Fruit fly (Drosophila melanogaster) whole organism, embryonic: Measurements from ENCODE around the gene CG17343.

Source experiments
- Asciz ChIP-seq: fragments of 200-800 bp; sonication (Bioruptor generic); optimal IDR thresholded peaks from 2 replicates; lab custom pipeline; 2017; ENCODE audit warnings: missing biosample characterization, mild to moderate bottlenecking, missing genetic modification characterization, missing genetic modification reagents
- Bdp1 ChIP-seq: fragments of 200-800 bp; sonication (Bioruptor generic); optimal IDR thresholded peaks from 3 replicates; lab custom pipeline; 2016; ENCODE audit warnings: missing biosample characterization, missing genetic modification characterization
- Bgb ChIP-seq: fragments of 200-800 bp; sonication (Bioruptor generic); IDR thresholded peaks from 2 replicates; pipeline ENCODE4 v1.3.6; 2022; ENCODE audit warnings: missing biosample characterization, missing genetic modification characterization; ENCODE audit not compliant: partially characterized antibody
- CG12236 ChIP-seq: fragments of 200-800 bp; sonication (Bioruptor generic); optimal IDR thresholded peaks from 2 replicates; lab custom pipeline; 2016; ENCODE audit warnings: missing biosample characterization, missing genetic modification characterization
- CG13624 ChIP-seq: fragments of 200-800 bp; sonication (Bioruptor generic); optimal IDR thresholded peaks from 2 replicates; lab custom pipeline; 2016; ENCODE audit warnings: missing biosample characterization, missing genetic modification characterization
- CG16863 ChIP-seq: fragments of 200-800 bp; sonication (Bioruptor generic); optimal IDR thresholded peaks from 3 replicates; lab custom pipeline; 2016; ENCODE audit warnings: missing biosample characterization, missing genetic modification characterization
- CG17361 ChIP-seq: fragments of 200-800 bp; sonication (Bioruptor generic); IDR thresholded peaks from 3 replicates; pipeline ENCODE4 v1.3.6; 2022; ENCODE audit warnings: missing biosample characterization, missing genetic modification characterization
- CG17912 ChIP-seq: fragments of 200-800 bp; sonication (Bioruptor generic); optimal IDR thresholded peaks from 2 replicates; lab custom pipeline; 2018; ENCODE audit warnings: missing biosample characterization, mild to moderate bottlenecking, missing genetic modification characterization
- CG18262 ChIP-seq: fragments of 200-800 bp; optimal IDR thresholded peaks from 3 replicates; lab custom pipeline; 2019; ENCODE audit warnings: missing biosample characterization, mild to moderate bottlenecking, missing genetic modification characterization, moderate library complexity
- CG2202 ChIP-seq: fragments of 200-800 bp; sonication (Bioruptor generic); optimal IDR thresholded peaks from 2 replicates; lab custom pipeline; 2018; ENCODE audit warnings: missing biosample characterization, mild to moderate bottlenecking, missing genetic modification characterization
- CG4424 ChIP-seq: fragments of 200-800 bp; sonication (Bioruptor generic); optimal IDR thresholded peaks from 3 replicates; lab custom pipeline; 2016; ENCODE audit warnings: missing biosample characterization, missing genetic modification characterization
- CG4707 ChIP-seq: fragments of 200-800 bp; sonication (Bioruptor generic); optimal IDR thresholded peaks from 2 replicates; lab custom pipeline; 2018; ENCODE audit warnings: missing biosample characterization, mild to moderate bottlenecking, missing genetic modification characterization, moderate library complexity
- CG4730 ChIP-seq: fragments of 200-800 bp; sonication (Bioruptor generic); IDR thresholded peaks from 2 replicates; pipeline ENCODE4 v1.3.6; 2022; ENCODE audit warnings: missing biosample characterization, missing genetic modification characterization
- CG6683 ChIP-seq: fragments of 200-800 bp; sonication (Bioruptor generic); optimal IDR thresholded peaks from 2 replicates; lab custom pipeline; 2017; ENCODE audit warnings: missing biosample characterization, mild to moderate bottlenecking, missing genetic modification characterization, missing genetic modification reagents
- CG7745 ChIP-seq: fragments of 200-800 bp; sonication (Bioruptor generic); optimal IDR thresholded peaks from 2 replicates; lab custom pipeline; 2018; ENCODE audit warnings: missing biosample characterization, mild to moderate bottlenecking, missing genetic modification characterization, moderate library complexity
- CG9609 ChIP-seq: fragments of 200-800 bp; sonication (Bioruptor generic); optimal IDR thresholded peaks from 3 replicates; lab custom pipeline; 2016; ENCODE audit warnings: missing biosample characterization, missing genetic modification characterization
- CTCF ChIP-seq: fragments of 200-800 bp; sonication (Bioruptor generic); optimal IDR thresholded peaks from 2 replicates; lab custom pipeline; 2017; ENCODE audit warnings: missing biosample characterization, mild to moderate bottlenecking, missing genetic modification characterization, moderate library complexity
- CoRest ChIP-seq: fragments of 200-800 bp; sonication (Bioruptor generic); optimal IDR thresholded peaks from 3 replicates; lab custom pipeline; 2018; ENCODE audit warnings: missing biosample characterization, mild to moderate bottlenecking, missing genetic modification characterization, moderate library complexity
- CrebB ChIP-seq: fragments of 200-800 bp; sonication (Bioruptor generic); optimal IDR thresholded peaks from 3 replicates; lab custom pipeline; 2018; ENCODE audit warnings: missing biosample characterization, mild to moderate bottlenecking, missing genetic modification characterization
- E2f2 ChIP-seq: fragments of 200-800 bp; sonication (Bioruptor generic); IDR thresholded peaks from 2 replicates; pipeline ENCODE4 v1.3.6; 2022; ENCODE audit warnings: missing biosample characterization, missing genetic modification characterization
- Elba2 ChIP-seq: fragments of 200-800 bp; sonication (Bioruptor generic); optimal IDR thresholded peaks from 3 replicates; lab custom pipeline; 2016; ENCODE audit warnings: missing biosample characterization, missing genetic modification characterization
- Hr78 ChIP-seq, 2 experiments: fragments of 200-800 bp in 1 of 2; fragments of >200 bp in 1 of 2; sonication (Bioruptor generic) in 1 of 2; optimal IDR thresholded peaks; 2 replicates each; lab custom pipeline; 2017 to 2019; ENCODE audit warnings: missing biosample characterization in 2 of 2, missing genetic modification characterization in 2 of 2, mild to moderate bottlenecking in 1 of 2, moderate library complexity in 1 of 2
- Kr ChIP-seq: fragments of 200-800 bp; sonication (Bioruptor generic); optimal IDR thresholded peaks from 2 replicates; lab custom pipeline; 2017; ENCODE audit warnings: missing biosample characterization, mild to moderate bottlenecking, missing genetic modification characterization
- MESR4 ChIP-seq: fragments of 200-800 bp; sonication (Bioruptor generic); optimal IDR thresholded peaks from 2 replicates; lab custom pipeline; 2018; ENCODE audit warnings: missing biosample characterization, mild to moderate bottlenecking, missing genetic modification characterization, moderate library complexity
- Max ChIP-seq: fragments of 200-800 bp; sonication (Bioruptor generic); optimal IDR thresholded peaks from 2 replicates; lab custom pipeline; 2016; ENCODE audit warnings: missing biosample characterization, mild to moderate bottlenecking, missing genetic modification characterization
- Nf-YC ChIP-seq: fragments of 200-800 bp; optimal IDR thresholded peaks from 3 replicates; lab custom pipeline; 2019; ENCODE audit warnings: missing biosample characterization, mild to moderate bottlenecking, missing genetic modification characterization, moderate library complexity
- Optix ChIP-seq: fragments of 200-800 bp; sonication (Bioruptor generic); IDR thresholded peaks from 3 replicates; pipeline ENCODE4 v1.3.6; 2022; ENCODE audit warnings: missing biosample characterization, missing genetic modification characterization
- Ssrp ChIP-seq: fragments of 200-800 bp; sonication (Bioruptor generic); optimal IDR thresholded peaks from 2 replicates; lab custom pipeline; 2018; ENCODE audit warnings: missing biosample characterization, mild to moderate bottlenecking, missing genetic modification characterization, moderate library complexity
- YL-1 ChIP-seq: fragments of 200-800 bp; sonication (Bioruptor generic); optimal IDR thresholded peaks from 3 replicates; lab custom pipeline; 2017; ENCODE audit warnings: missing biosample characterization, mild to moderate bottlenecking, missing genetic modification characterization
- bsh ChIP-seq, 2 experiments: fragments of 200-800 bp; sonication (Bioruptor generic); optimal IDR thresholded peaks; 2 replicates each; lab custom pipeline; 2017 to 2018; ENCODE audit warnings: mild to moderate bottlenecking in 2 of 2, missing biosample characterization in 2 of 2, missing genetic modification characterization in 2 of 2, moderate library complexity in 1 of 2
- chif ChIP-seq, 2 experiments: fragments of 200-800 bp; sonication (Bioruptor generic); optimal IDR thresholded peaks; 3 replicates each; lab custom pipeline; 2016; ENCODE audit warnings: missing biosample characterization in 2 of 2, missing genetic modification characterization in 2 of 2
- cwo ChIP-seq: fragments of 200-800 bp; sonication (Bioruptor generic); optimal IDR thresholded peaks from 3 replicates; lab custom pipeline; 2017; ENCODE audit warnings: missing biosample characterization, missing genetic modification characterization, mild to moderate bottlenecking, moderate library complexity, missing genetic modification reagents
- dmrt99B ChIP-seq: fragments of 200-800 bp; sonication (Bioruptor generic); optimal IDR thresholded peaks from 2 replicates; lab custom pipeline; 2018; ENCODE audit warnings: missing biosample characterization, mild to moderate bottlenecking, missing genetic modification characterization, moderate library complexity
- eyg ChIP-seq: fragments of 200-800 bp; sonication (Bioruptor generic); optimal IDR thresholded peaks from 3 replicates; lab custom pipeline; 2016; ENCODE audit warnings: missing biosample characterization, missing genetic modification characterization
- grau ChIP-seq: fragments of 200-800 bp; optimal IDR thresholded peaks from 3 replicates; lab custom pipeline; 2019; ENCODE audit warnings: missing biosample characterization, mild to moderate bottlenecking, missing genetic modification characterization, moderate library complexity
- gro ChIP-seq: fragments of 200-800 bp; sonication (Bioruptor generic); optimal IDR thresholded peaks from 2 replicates; lab custom pipeline; 2016; ENCODE audit warnings: missing biosample characterization, missing genetic modification characterization
- lilli ChIP-seq: fragments of 200-800 bp; sonication (Bioruptor generic); optimal IDR thresholded peaks from 3 replicates; lab custom pipeline; 2016; ENCODE audit warnings: missing biosample characterization, missing genetic modification characterization
- odd ChIP-seq: fragments of 200-800 bp; sonication (Bioruptor generic); optimal IDR thresholded peaks from 2 replicates; lab custom pipeline; 2017; ENCODE audit warnings: missing biosample characterization, mild to moderate bottlenecking, missing genetic modification characterization
- pita ChIP-seq: fragments of 200-800 bp; sonication (Bioruptor generic); optimal IDR thresholded peaks from 2 replicates; lab custom pipeline; 2017; ENCODE audit warnings: missing biosample characterization, mild to moderate bottlenecking, missing genetic modification characterization
- repo ChIP-seq: fragments of 200-800 bp; sonication (Bioruptor generic); optimal IDR thresholded peaks from 2 replicates; lab custom pipeline; 2016; ENCODE audit warnings: missing biosample characterization, missing genetic modification characterization
- ro ChIP-seq: fragments of 200-800 bp; sonication (Bioruptor generic); IDR thresholded peaks from 2 replicates; pipeline ENCODE4 v1.3.6; 2022; ENCODE audit warnings: missing biosample characterization, missing genetic modification characterization
- sim ChIP-seq: fragments of 200-800 bp; sonication (Bioruptor generic); IDR thresholded peaks from 2 replicates; pipeline ENCODE4 v1.3.6; 2022; ENCODE audit warnings: missing biosample characterization, missing genetic modification characterization
- sob ChIP-seq: fragments of 200-800 bp; sonication (Bioruptor generic); IDR thresholded peaks from 2 replicates; pipeline ENCODE4 v1.3.6; 2022; ENCODE audit warnings: missing biosample characterization, missing genetic modification characterization
- ssp ChIP-seq: fragments of 200-800 bp; sonication (Bioruptor generic); IDR thresholded peaks from 2 replicates; pipeline ENCODE4 v1.3.6; 2022; ENCODE audit warnings: missing biosample characterization, missing genetic modification characterization
- z ChIP-seq: fragments of 200-800 bp; sonication (Bioruptor generic); IDR thresholded peaks from 3 replicates; pipeline ENCODE4 v1.3.6; 2022; ENCODE audit warnings: missing biosample characterization, missing genetic modification characterization
- zf30C ChIP-seq: fragments of 200-800 bp; sonication (Bioruptor generic); optimal IDR thresholded peaks from 3 replicates; lab custom pipeline; 2018; ENCODE audit warnings: missing biosample characterization, mild to moderate bottlenecking, missing genetic modification characterization

The CG17343 gene

dm6 chr2L:19021278-19022220 lies 43.2 kb upstream of the CG17343 start (continued):
- TF ChIP-seq cwo (GFP tag; lab: Kevin White, UChicago) (peak; percentile 82), sob (peak; percentile 78), CG4707 (GFP tag; lab: Kevin White, UChicago) (peak; percentile 24), ro (GFP tag; lab: Robert Waterston, UW) (peak; percentile 53; the same call in 1 of the 2 replicates), CG12236 (GFP tag; lab: Kevin White, UChicago) (no peak), odd (GFP tag; lab: Kevin White, UChicago) (peak; percentile 81), Elba2 (GFP tag; lab: Kevin White, UChicago) (no peak), CG17361 (GFP tag; lab: Robert Waterston, UW) (peak; percentile 88), CG2202 (peak; percentile 66), CG4424 (GFP tag; lab: Kevin White, UChicago) (peak; percentile 54), Optix (GFP tag; lab: Robert Waterston, UW) (no peak), Bgb (GFP tag; lab: Robert Waterston, UW) (no peak), CG18262 (tag; lab: Kevin White, UChicago) (peak; percentile 82), CrebB (peak; percentile 65), Asciz (GFP tag; lab: Kevin White, UChicago) (peak; percentile 72), dmrt99B (tag; lab: Kevin White, UChicago) (peak; percentile 85), YL-1 (peak; percentile 8), Ssrp (tag; lab: Kevin White, UChicago) (peak; percentile 77), CG9609 (GFP tag; lab: Kevin White, UChicago) (no peak), Hr78 (GFP tag; optimal IDR thresholded peaks at IDR 0.05; lab: Kevin White, UChicago) (peak in 1 of 2 experiments; percentile 68), lilli (GFP tag; lab: Kevin White, UChicago) (peak; percentile 72), pita (GFP tag; lab: Kevin White, UChicago) (no peak), CoRest (tag; lab: Kevin White, UChicago) (peak; percentile 89), CG13624 (peak; percentile 4), CG4730 (GFP tag; lab: Robert Waterston, UW) (0 out of 2 replicates have a peak, but pooled peaks have one; percentile 6), chif (GFP tag; optimal IDR thresholded peaks at IDR 0.05; lab: Kevin White, UChicago) (peak; percentile 1 to 50), CG7745 (tag; lab: Kevin White, UChicago) (no peak), eyg (no peak), ssp (GFP tag; lab: Robert Waterston, UW) (peak; percentile 51), zf30C (GFP tag; lab: Kevin White, UChicago) (no peak), E2f2 (GFP tag; lab: Robert Waterston, UW) (peak; percentile 63; the same call in 1 of the 2 replicates), sim (GFP tag; lab: Robert Waterston, UW) (no peak), Bdp1 (GFP tag; lab: Kevin White, UChicago) (peak; percentile 35), Max (GFP tag; lab: Kevin White, UChicago) (peak; percentile 60), z (GFP tag; lab: Robert Waterston, UW) (no peak), CTCF (GFP tag; lab: Kevin White, UChicago) (no peak), repo (GFP tag; lab: Kevin White, UChicago) (no peak), grau (peak; percentile 86), CG16863 (GFP tag; lab: Kevin White, UChicago) (peak; percentile 28), CG6683 (GFP tag; lab: Kevin White, UChicago) (peak; percentile 63), gro (GFP tag; lab: Kevin White, UChicago) (no peak), Kr (no peak), Nf-YC (peak; percentile 71), MESR4 (GFP tag; lab: Kevin White, UChicago) (peak; percentile 16), bsh (GFP tag; optimal IDR thresholded peaks at IDR 0.05; lab: Kevin White, UChicago) (peak; percentile 81 to 82), CG17912 (no peak)
- TF ChIP-seq, all 482 proteins: peak for 300
